Fruit fly (Drosophila melanogaster): ENCODE measurements around the gene spz5.

DNA sequence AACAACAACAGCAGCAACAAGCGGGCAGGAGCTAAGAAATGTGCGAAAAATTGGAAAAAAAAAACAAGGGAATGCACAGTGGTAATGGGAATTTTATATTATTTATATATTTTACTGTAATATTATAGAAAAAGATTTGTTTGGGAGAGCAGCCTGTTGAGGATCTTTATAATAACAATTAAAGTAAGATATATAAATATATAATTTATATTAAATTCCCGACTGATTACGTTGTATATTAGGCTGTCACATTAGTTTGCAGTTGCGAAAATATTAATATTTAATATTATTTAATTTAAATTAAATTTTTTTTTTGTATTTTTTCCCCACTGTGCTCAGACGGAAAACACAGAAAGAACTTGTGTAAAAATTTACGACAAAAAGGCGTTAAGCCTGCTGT is 57.0 kb downstream of the spz5 start:
- peak; percentile 17 for TF ChIP-seq fd59A (GFP tag; optimal IDR thresholded peaks at IDR 0.05)
- TF ChIP-seq Smox (GFP tag; optimal IDR thresholded peaks at IDR 0.05): peak; percentile 62
- peak; percentile 90 for TF ChIP-seq Ets96B (tag; optimal IDR thresholded peaks at IDR 0.05)
- TF ChIP-seq CG6163 (GFP tag; IDR thresholded peaks at IDR 0.05): peak; percentile 52; the same call in 2 of the 3 replicates
- peak; percentile 27 for TF ChIP-seq CG31627 (GFP tag; optimal IDR thresholded peaks at IDR 0.05)
- TF ChIP-seq CG8119 (GFP tag; IDR thresholded peaks at IDR 0.05): peak; percentile 88
- peak; percentile 96 for TF ChIP-seq achi (GFP tag; optimal IDR thresholded peaks at IDR 0.05)
- TF ChIP-seq CG1621 (tag; optimal IDR thresholded peaks at IDR 0.05): peak; percentile 77
- peak; percentile 46 for TF ChIP-seq topi (GFP tag; optimal IDR thresholded peaks at IDR 0.05)
- peak; percentile 60 for TF ChIP-seq CG4318 (GFP tag; optimal IDR thresholded peaks at IDR 0.05)
- TF ChIP-seq CG9139 (GFP tag; optimal IDR thresholded peaks at IDR 0.05): peak; percentile 83
- no peak for TF ChIP-seq CG6276 (GFP tag; optimal IDR thresholded peaks at IDR 0.05)
- peak; percentile 76 for TF ChIP-seq CG6808 (GFP tag; optimal IDR thresholded peaks at IDR 0.05)
- TF ChIP-seq CG15336 (GFP tag; IDR thresholded peaks at IDR 0.05): peak; percentile 78
